Worm (Caenorhabditis elegans) whole organism, L4 larva: ENCODE measurements around the gene F16B12.6.
A peak's percentile ranks its signal among the peaks of the same experiment; 100 is the strongest.

Experiments
- F49E8.2 ChIP-seq: sonication (generic microtip); optimal IDR thresholded peaks from 2 replicates; lab custom pipeline; 2016; ENCODE audit warnings: missing compliant biosample characterization, mild to moderate bottlenecking, missing genetic modification characterization, borderline replicate concordance
- Y48G9A.11 ChIP-seq: fragments of 200-800 bp; sonication (Bioruptor generic); IDR thresholded peaks from 2 replicates; pipeline ENCODE4 v1.3.6; 2022; ENCODE audit warnings: missing genetic modification reagents, missing genetic modification characterization, missing compliant biosample characterization
- ZK337.2 ChIP-seq: fragments of 200-800 bp; sonication (Bioruptor generic); IDR thresholded peaks from 2 replicates; pipeline ENCODE4 v1.3.6; 2022; ENCODE audit warnings: missing genetic modification reagents, missing genetic modification characterization, missing compliant biosample characterization
- aha-1 ChIP-seq: fragments of 150-350 bp; peaks from one replicate; lab custom pipeline; 2014; ENCODE audit warnings: missing biosample characterization, missing genetic modification characterization
- aly-2 ChIP-seq: sonication (generic microtip); optimal IDR thresholded peaks from 2 replicates; lab custom pipeline; 2018; ENCODE audit warnings: missing biosample characterization, missing genetic modification characterization
- attf-4 ChIP-seq: sonication (generic microtip); optimal IDR thresholded peaks from 3 replicates; lab custom pipeline; 2017; ENCODE audit warnings: missing biosample characterization, missing genetic modification characterization
- ceh-32 ChIP-seq: sonication (generic microtip); optimal IDR thresholded peaks from 2 replicates; lab custom pipeline; 2016; ENCODE audit warnings: mild to moderate bottlenecking, missing genetic modification characterization, missing compliant biosample characterization; ENCODE audit not compliant: poor library complexity
- ceh-82 ChIP-seq: sonication (generic microtip); optimal IDR thresholded peaks from 2 replicates; lab custom pipeline; 2017; ENCODE audit warnings: missing biosample characterization, missing genetic modification characterization
- ces-1 ChIP-seq: fragments of 150-350 bp; sonication (generic microtip); optimal IDR thresholded peaks from 4 replicates; lab custom pipeline; 2014; ENCODE audit warnings: missing biosample characterization, missing genetic modification reagents, missing genetic modification characterization
- cey-2 ChIP-seq: sonication (generic microtip); optimal IDR thresholded peaks from 3 replicates; lab custom pipeline; 2017; ENCODE audit warnings: missing genetic modification characterization, mild to moderate bottlenecking, missing compliant biosample characterization, antibody characterized with exemption, borderline replicate concordance; ENCODE audit not compliant: insufficient read depth
- daf-16 ChIP-seq, 3 experiments: sonication (generic microtip); optimal IDR thresholded peaks; 2 replicates each; lab custom pipeline; 2016 to 2017; ENCODE audit warnings: missing genetic modification characterization in 3 of 3, missing genetic modification reagents in 3 of 3, mild to moderate bottlenecking in 2 of 3, missing compliant biosample characterization in 2 of 3, missing biosample characterization in 1 of 3, moderate library complexity in 1 of 3
- dmd-6 ChIP-seq: fragments of 200-800 bp; sonication (Bioruptor generic); IDR thresholded peaks from 2 replicates; pipeline ENCODE4 v1.3.6; 2022; ENCODE audit warnings: missing genetic modification reagents, missing genetic modification characterization, missing compliant biosample characterization
- dmd-8 ChIP-seq: fragments of 200-800 bp; sonication (Bioruptor generic); IDR thresholded peaks from 2 replicates; pipeline ENCODE4 v1.3.6; 2022; ENCODE audit warnings: missing genetic modification characterization, missing compliant biosample characterization
- dpl-1 ChIP-seq: fragments of 150-350 bp; optimal IDR thresholded peaks from 2 replicates; lab custom pipeline; 2014; ENCODE audit warnings: missing biosample characterization, missing genetic modification reagents, missing genetic modification characterization
- duxl-1 ChIP-seq: sonication (generic microtip); optimal IDR thresholded peaks from 2 replicates; lab custom pipeline; 2016; ENCODE audit warnings: mild to moderate bottlenecking, missing genetic modification characterization, moderate library complexity, missing compliant biosample characterization; ENCODE audit not compliant: poor library complexity
- dve-1 ChIP-seq: sonication (generic microtip); optimal IDR thresholded peaks from 2 replicates; lab custom pipeline; 2017; ENCODE audit warnings: antibody characterized with exemption, mild to moderate bottlenecking, missing genetic modification characterization, missing compliant biosample characterization; ENCODE audit not compliant: insufficient read depth
- egl-27 ChIP-seq: sonication (generic microtip); optimal IDR thresholded peaks from 3 replicates; lab custom pipeline; 2017; ENCODE audit warnings: missing biosample characterization, missing genetic modification reagents, missing genetic modification characterization
- fkh-10 ChIP-seq: fragments of 150-350 bp; optimal IDR thresholded peaks from 2 replicates; lab custom pipeline; 2014; ENCODE audit warnings: missing biosample characterization, missing genetic modification reagents, missing genetic modification characterization
- fos-1 ChIP-seq: fragments of 150-350 bp; optimal IDR thresholded peaks from 2 replicates; lab custom pipeline; 2014; ENCODE audit warnings: missing biosample characterization, missing genetic modification characterization
- gei-8 ChIP-seq: fragments of 200-800 bp; sonication (Bioruptor generic); optimal IDR thresholded peaks from 2 replicates; lab custom pipeline; 2018; ENCODE audit warnings: mild to moderate bottlenecking, missing genetic modification characterization, missing compliant biosample characterization
- hlh-11 ChIP-seq: fragments of 200-800 bp; sonication (Bioruptor generic); optimal IDR thresholded peaks from 2 replicates; lab custom pipeline; 2018; ENCODE audit warnings: mild to moderate bottlenecking, missing genetic modification characterization, missing compliant biosample characterization
- hlh-30 ChIP-seq: sonication (generic microtip); optimal IDR thresholded peaks from 2 replicates; lab custom pipeline; 2017; ENCODE audit warnings: antibody characterized with exemption, mild to moderate bottlenecking, missing genetic modification characterization, missing compliant biosample characterization; ENCODE audit not compliant: insufficient read depth
- hmg-1.1 ChIP-seq: fragments of 200-800 bp; sonication (Bioruptor generic); IDR thresholded peaks from 2 replicates; pipeline ENCODE4 v1.3.6; 2022; ENCODE audit warnings: missing genetic modification reagents, missing genetic modification characterization, missing compliant biosample characterization
- lim-7 ChIP-seq: fragments of 200-800 bp; sonication (Bioruptor generic); IDR thresholded peaks from 2 replicates; pipeline ENCODE4 v1.3.6; 2022; ENCODE audit warnings: missing genetic modification characterization, missing compliant biosample characterization
- lin-13 ChIP-seq: fragments of 150-350 bp; optimal IDR thresholded peaks from 2 replicates; lab custom pipeline; 2014; ENCODE audit warnings: missing biosample characterization, missing genetic modification reagents, missing genetic modification characterization
- lin-38 ChIP-seq: fragments of 200-800 bp; sonication (Bioruptor generic); IDR thresholded peaks from 2 replicates; pipeline ENCODE4 v1.3.6; 2022; ENCODE audit warnings: missing genetic modification reagents, missing genetic modification characterization, missing compliant biosample characterization
- lir-3 ChIP-seq: sonication (generic microtip); optimal IDR thresholded peaks from 2 replicates; lab custom pipeline; 2016; ENCODE audit warnings: mild to moderate bottlenecking, missing genetic modification characterization, missing compliant biosample characterization
- madf-9 ChIP-seq: fragments of 200-800 bp; sonication (Bioruptor generic); conservative IDR thresholded peaks from 2 replicates; pipeline ENCODE4 v1.3.6; 2022; ENCODE audit warnings: missing genetic modification reagents, missing genetic modification characterization, missing compliant biosample characterization
- mdl-1 ChIP-seq, 2 experiments: fragments of 150-350 bp in 1 of 2; sonication (generic microtip) in 1 of 2; optimal IDR thresholded peaks; 2 replicates each; lab custom pipeline; 2014 to 2017; ENCODE audit warnings: missing biosample characterization in 2 of 2, missing genetic modification characterization in 2 of 2
- mep-1 ChIP-seq: fragments of 150-350 bp; sonication (generic microtip); optimal IDR thresholded peaks from 3 replicates; lab custom pipeline; 2014; ENCODE audit warnings: missing biosample characterization, missing genetic modification characterization
- mes-2 ChIP-seq: sonication (generic microtip); optimal IDR thresholded peaks from 2 replicates; lab custom pipeline; 2016; ENCODE audit warnings: missing genotype, mild to moderate bottlenecking, missing genetic modification characterization, missing compliant biosample characterization; ENCODE audit not compliant: poor library complexity, severe bottlenecking
- mxl-2 ChIP-seq: fragments of 200-800 bp; sonication (Bioruptor generic); conservative IDR thresholded peaks from 2 replicates; pipeline ENCODE4 v1.3.6; 2022; ENCODE audit warnings: missing genetic modification reagents, missing genetic modification characterization, missing compliant biosample characterization
- nhr-11 ChIP-seq: fragments of 150-350 bp; optimal IDR thresholded peaks from 2 replicates; lab custom pipeline; 2014; ENCODE audit warnings: missing biosample characterization, missing genetic modification characterization
- nhr-111 ChIP-seq: fragments of 200-800 bp; sonication (Bioruptor generic); optimal IDR thresholded peaks from 2 replicates; lab custom pipeline; 2018; ENCODE audit warnings: mild to moderate bottlenecking, missing genetic modification characterization, missing compliant biosample characterization
- nhr-237 ChIP-seq: sonication (generic microtip); optimal IDR thresholded peaks from 2 replicates; lab custom pipeline; 2017; ENCODE audit warnings: missing biosample characterization, missing genetic modification characterization
- nhr-25 ChIP-seq: sonication (generic microtip); optimal IDR thresholded peaks from 2 replicates; lab custom pipeline; 2017; ENCODE audit warnings: missing genetic modification characterization, mild to moderate bottlenecking, missing compliant biosample characterization, antibody characterized with exemption, moderate library complexity, borderline replicate concordance; ENCODE audit not compliant: insufficient read depth
- nhr-76 ChIP-seq: fragments of 150-350 bp; optimal IDR thresholded peaks from 2 replicates; lab custom pipeline; 2014; ENCODE audit warnings: missing biosample characterization, missing genetic modification characterization
- nhr-77 ChIP-seq: fragments of 150-350 bp; optimal IDR thresholded peaks from 2 replicates; lab custom pipeline; 2014; ENCODE audit warnings: missing biosample characterization, missing genetic modification characterization
- pha-4 ChIP-seq, 2 experiments: fragments of 150-350 bp in 1 of 2; fragments of 200-800 bp in 1 of 2; sonication (Bioruptor generic) in 1 of 2; IDR thresholded peaks in 1 of 2; optimal IDR thresholded peaks in 1 of 2; 2 replicates each; pipeline versions ENCODE4 v1.3.6 to Lab custom; 2014 to 2022; ENCODE audit warnings: missing genetic modification characterization in 2 of 2, missing genetic modification reagents in 2 of 2, missing biosample characterization in 1 of 2, missing compliant biosample characterization in 1 of 2
- php-3 ChIP-seq: fragments of 200-800 bp; sonication (Bioruptor generic); IDR thresholded peaks from 2 replicates; pipeline ENCODE4 v1.3.6; 2022; ENCODE audit warnings: missing genetic modification reagents, missing genetic modification characterization, missing compliant biosample characterization
- set-16 ChIP-seq: fragments of 200-800 bp; sonication (Bioruptor generic); IDR thresholded peaks from 2 replicates; pipeline ENCODE4 v1.3.6; 2022; ENCODE audit warnings: missing genetic modification reagents, missing genetic modification characterization, missing compliant biosample characterization
- skn-1 ChIP-seq: fragments of 150-350 bp; optimal IDR thresholded peaks from 2 replicates; lab custom pipeline; 2014; ENCODE audit warnings: missing biosample characterization, missing genetic modification characterization
- spr-1 ChIP-seq: sonication (generic microtip); optimal IDR thresholded peaks from 2 replicates; lab custom pipeline; 2016; ENCODE audit warnings: mild to moderate bottlenecking, missing genetic modification characterization, missing compliant biosample characterization
- tag-97 ChIP-seq: fragments of 200-800 bp; sonication (Bioruptor generic); IDR thresholded peaks from 2 replicates; pipeline ENCODE4 v1.3.6; 2022; ENCODE audit warnings: missing genetic modification characterization, missing compliant biosample characterization
- unc-62 ChIP-seq, 3 experiments: fragments of 150-350 bp in 1 of 3; sonication (generic microtip); optimal IDR thresholded peaks in 2 of 3; peaks in 1 of 3; 1 replicate in 1 of 3; 2 replicates in 2 of 3; lab custom pipeline; 2014 to 2017; ENCODE audit warnings: missing biosample characterization in 3 of 3, missing genetic modification characterization in 3 of 3, missing genetic modification reagents in 3 of 3, missing genotype in 1 of 3
- vab-7 ChIP-seq: fragments of 200-800 bp; sonication (Bioruptor generic); IDR thresholded peaks from 2 replicates; pipeline ENCODE4 v1.3.6; 2022; ENCODE audit warnings: missing genetic modification reagents, missing genetic modification characterization, missing compliant biosample characterization
- zag-1 ChIP-seq: fragments of 150-350 bp; optimal IDR thresholded peaks from 2 replicates; lab custom pipeline; 2014; ENCODE audit warnings: missing biosample characterization, missing genetic modification characterization
- zip-2 ChIP-seq: fragments of 150-350 bp; optimal IDR thresholded peaks from 2 replicates; lab custom pipeline; 2014; ENCODE audit warnings: missing biosample characterization, missing genetic modification characterization
- ztf-11 ChIP-seq: fragments of 150-350 bp; optimal IDR thresholded peaks from 2 replicates; lab custom pipeline; 2014; ENCODE audit warnings: missing biosample characterization, missing genetic modification characterization

Gene F16B12.6

DNA sequence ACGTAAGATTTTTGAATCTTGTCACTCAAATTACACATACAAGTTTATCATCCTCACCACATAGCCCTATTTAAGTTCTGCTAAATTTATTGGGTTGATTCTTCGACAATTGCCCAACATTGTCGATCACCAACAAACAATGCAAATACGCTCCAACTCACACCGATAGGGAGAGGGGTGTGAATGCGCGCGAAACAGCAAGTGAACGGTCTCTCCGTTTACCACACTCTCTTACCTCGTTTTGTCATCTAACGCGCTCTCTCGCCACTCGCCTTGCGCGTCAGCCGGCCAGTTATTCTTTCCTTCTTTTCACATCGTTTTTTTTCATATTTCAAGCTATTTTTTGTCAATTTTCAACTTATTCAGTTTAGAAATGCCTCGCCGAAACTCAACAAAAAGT lies at the start of gene F16B12.6:
F16B12.6 (plus strand) TSS at position 331 of the 400 bp plus-strand sequence.
- TF ChIP-seq daf-16 (GFP tag; optimal IDR thresholded peaks at IDR 0.05; lab: Kevin White, UChicago) (no peak), daf-16 (tag; optimal IDR thresholded peaks at IDR 0.05; lab: Kevin White, UChicago) (peak; percentile 66), dve-1 (tag; lab: Kevin White, UChicago) (peak; percentile 78), egl-27 (no peak), hlh-11 (tag; lab: Kevin White, UChicago) (peak; percentile 89), lir-3 (tag; lab: Kevin White, UChicago) (no peak), dpl-1 (GFP tag; lab: Kevin White, UChicago) (peak; percentile 90), php-3 (no peak), madf-9 (GFP tag; lab: Robert Waterston, UW) (no peak), aha-1 (tag; lab: Kevin White, UChicago) (peak; percentile 95), ces-1 (GFP tag; lab: Kevin White, UChicago) (no peak), nhr-76 (tag; lab: Kevin White, UChicago) (no peak), cey-2 (no peak), nhr-11 (peak; percentile 57), nhr-111 (GFP tag; lab: Kevin White, UChicago) (no peak), mep-1 (peak; percentile 85), hlh-30 (peak; percentile 84), aly-2 (tag; lab: Kevin White, UChicago) (no peak), unc-62 (GFP tag; optimal IDR thresholded peaks at IDR 0.05 in 1 of 2; lab: Kevin White, UChicago) (no peak), unc-62 (tag; optimal IDR thresholded peaks at IDR 0.05; lab: Kevin White, UChicago) (no peak), fos-1 (tag; lab: Kevin White, UChicago) (no peak), zip-2 (tag; lab: Kevin White, UChicago) (no peak), lim-7 (GFP tag; lab: Robert Waterston, UW) (no peak), mxl-2 (GFP tag; lab: Robert Waterston, UW) (no peak), F49E8.2 (tag; lab: Kevin White, UChicago) (no peak), lin-38 (GFP tag; lab: Robert Waterston, UW) (peak; percentile 91), nhr-237 (no peak), mdl-1 (tag; optimal IDR thresholded peaks at IDR 0.05; lab: Kevin White, UChicago) (peak in 1 of 2 experiments; percentile 19), duxl-1 (tag; lab: Kevin White, UChicago) (no peak), attf-4 (no peak), nhr-25 (tag; lab: Kevin White, UChicago) (peak; percentile 52), ceh-82 (tag; lab: Kevin White, UChicago) (no peak), ceh-32 (no peak), dmd-6 (GFP tag; lab: Robert Waterston, UW) (peak; percentile 60), ztf-11 (tag; lab: Kevin White, UChicago) (no peak), skn-1 (tag; lab: Kevin White, UChicago) (no peak), dmd-8 (GFP tag; lab: Robert Waterston, UW) (no peak), hmg-1.1 (GFP tag; lab: Robert Waterston, UW) (peak; percentile 83), tag-97 (GFP tag; lab: Robert Waterston, UW) (no peak), nhr-77 (tag; lab: Kevin White, UChicago) (peak; percentile 43), fkh-10 (GFP tag; lab: Kevin White, UChicago) (peak; percentile 23), lin-13 (GFP tag; lab: Kevin White, UChicago) (peak; percentile 80), vab-7 (no peak), spr-1 (tag; lab: Kevin White, UChicago) (no peak), mes-2 (tag; lab: Kevin White, UChicago) (peak; percentile 77), set-16 (GFP tag; lab: Robert Waterston, UW) (peak; percentile 46; the same call in 1 of the 2 replicates), Y48G9A.11 (GFP tag; lab: Robert Waterston, UW) (no peak), zag-1 (no peak), gei-8 (GFP tag; lab: Kevin White, UChicago) (no peak), pha-4 (GFP tag; IDR thresholded peaks at IDR 0.05; lab: Robert Waterston, UW) (no peak), pha-4 (tag; optimal IDR thresholded peaks at IDR 0.05; lab: Kevin White, UChicago) (no peak), ZK337.2 (GFP tag; lab: Robert Waterston, UW) (no peak)
